Worm (Caenorhabditis elegans) whole organism, late embryonic: ENCODE measurements around the gene prkl-1.

ENCODE experiments used
- C08G9.2 ChIP-seq: sonication (generic microtip); optimal IDR thresholded peaks from 2 replicates; lab custom pipeline; 2016; ENCODE audit warnings: mild to moderate bottlenecking, missing genetic modification characterization, moderate library complexity, missing compliant biosample characterization
- C38D4.7 ChIP-seq: fragments of 200-800 bp; sonication (Bioruptor generic); optimal IDR thresholded peaks from 2 replicates; lab custom pipeline; 2018; ENCODE audit warnings: mild to moderate bottlenecking, missing genetic modification characterization, moderate library complexity, missing compliant biosample characterization
- F13H6.1 ChIP-seq: sonication (generic microtip); optimal IDR thresholded peaks from 2 replicates; lab custom pipeline; 2016; ENCODE audit warnings: missing genetic modification characterization, missing compliant biosample characterization
- Y22D7AL.16 ChIP-seq: sonication (generic microtip); optimal IDR thresholded peaks from 2 replicates; lab custom pipeline; 2016; ENCODE audit warnings: missing genetic modification characterization, missing compliant biosample characterization
- ahr-1 ChIP-seq: sonication (generic microtip); optimal IDR thresholded peaks from 2 replicates; lab custom pipeline; 2016; ENCODE audit warnings: missing genetic modification characterization, missing compliant biosample characterization
- ceh-14 ChIP-seq: sonication (generic microtip); optimal IDR thresholded peaks from 2 replicates; lab custom pipeline; 2016; ENCODE audit warnings: missing genotype, missing genetic modification characterization, missing compliant biosample characterization
- ceh-19 ChIP-seq: fragments of 200-800 bp; sonication (Bioruptor generic); optimal IDR thresholded peaks from 2 replicates; lab custom pipeline; 2018; ENCODE audit warnings: mild to moderate bottlenecking, missing genetic modification characterization, missing compliant biosample characterization
- ceh-22 ChIP-seq: sonication (generic microtip); optimal IDR thresholded peaks from 2 replicates; lab custom pipeline; 2017; ENCODE audit warnings: missing biosample characterization, missing genetic modification characterization
- ceh-24 ChIP-seq: sonication (generic microtip); optimal IDR thresholded peaks from 2 replicates; lab custom pipeline; 2016; ENCODE audit warnings: mild to moderate bottlenecking, missing genetic modification characterization, missing compliant biosample characterization
- ceh-30 ChIP-seq: fragments of 150-350 bp; optimal IDR thresholded peaks from 2 replicates; lab custom pipeline; 2014; ENCODE audit warnings: missing biosample characterization, missing genetic modification characterization
- ceh-34 ChIP-seq: sonication (generic microtip); optimal IDR thresholded peaks from 2 replicates; lab custom pipeline; 2016; ENCODE audit warnings: mild to moderate bottlenecking, missing genetic modification characterization, missing compliant biosample characterization
- ceh-45 ChIP-seq: fragments of 200-800 bp; sonication (Bioruptor generic); IDR thresholded peaks from 2 replicates; pipeline ENCODE4 v1.3.6; 2022; ENCODE audit warnings: missing genetic modification reagents, missing genetic modification characterization, missing compliant biosample characterization
- ceh-9 ChIP-seq: sonication (generic microtip); optimal IDR thresholded peaks from 2 replicates; lab custom pipeline; 2016; ENCODE audit warnings: mild to moderate bottlenecking, missing genetic modification characterization, inconsistent platforms, missing compliant biosample characterization
- che-1 ChIP-seq: sonication (generic microtip); optimal IDR thresholded peaks from 2 replicates; lab custom pipeline; 2016; ENCODE audit warnings: mild to moderate bottlenecking, missing genetic modification characterization, missing compliant biosample characterization
- dve-1 ChIP-seq: sonication (generic microtip); optimal IDR thresholded peaks from 2 replicates; lab custom pipeline; 2017; ENCODE audit warnings: antibody characterized with exemption, mild to moderate bottlenecking, missing genetic modification characterization, missing compliant biosample characterization
- elt-2 ChIP-seq: sonication (generic microtip); optimal IDR thresholded peaks from 2 replicates; lab custom pipeline; 2016; ENCODE audit warnings: missing genetic modification reagents, missing genetic modification characterization, missing compliant biosample characterization
- elt-4 ChIP-seq: sonication (generic microtip); optimal IDR thresholded peaks from 2 replicates; lab custom pipeline; 2016; ENCODE audit warnings: missing genetic modification characterization, missing compliant biosample characterization
- ets-4 ChIP-seq: sonication (generic microtip); optimal IDR thresholded peaks from 2 replicates; lab custom pipeline; 2016; ENCODE audit warnings: missing genetic modification characterization, missing compliant biosample characterization
- fkh-10 ChIP-seq: fragments of 150-350 bp; optimal IDR thresholded peaks from 2 replicates; lab custom pipeline; 2014; ENCODE audit warnings: missing biosample characterization, missing genetic modification reagents, missing genetic modification characterization
- fkh-6 ChIP-seq: sonication (generic microtip); optimal IDR thresholded peaks from 2 replicates; lab custom pipeline; 2016; ENCODE audit warnings: missing genetic modification characterization, missing compliant biosample characterization
- hlh-15 ChIP-seq: sonication (generic microtip); optimal IDR thresholded peaks from 2 replicates; lab custom pipeline; 2016; ENCODE audit warnings: missing genetic modification characterization, missing compliant biosample characterization
- hlh-30 ChIP-seq: sonication (generic microtip); optimal IDR thresholded peaks from 2 replicates; lab custom pipeline; 2017; ENCODE audit warnings: antibody characterized with exemption, missing genetic modification characterization, missing compliant biosample characterization; ENCODE audit not compliant: insufficient read depth
- hlh-8 ChIP-seq: sonication (generic microtip); optimal IDR thresholded peaks from 2 replicates; lab custom pipeline; 2016; ENCODE audit warnings: missing genotype, missing genetic modification characterization, missing compliant biosample characterization
- lim-6 ChIP-seq: sonication (generic microtip); optimal IDR thresholded peaks from 2 replicates; lab custom pipeline; 2016; ENCODE audit warnings: missing genetic modification characterization, missing compliant biosample characterization
- lin-11 ChIP-seq: fragments of 200-800 bp; sonication (Bioruptor generic); optimal IDR thresholded peaks from 2 replicates; lab custom pipeline; 2018; ENCODE audit warnings: mild to moderate bottlenecking, missing genetic modification characterization, missing compliant biosample characterization
- madf-2 ChIP-seq: sonication (generic microtip); optimal IDR thresholded peaks from 2 replicates; lab custom pipeline; 2017; ENCODE audit warnings: missing genetic modification characterization, missing compliant biosample characterization
- mec-3 ChIP-seq: sonication (generic microtip); optimal IDR thresholded peaks from 2 replicates; lab custom pipeline; 2016; ENCODE audit warnings: borderline replicate concordance, missing genetic modification characterization, missing compliant biosample characterization
- nhr-11 ChIP-seq: fragments of 150-350 bp; optimal IDR thresholded peaks from 2 replicates; lab custom pipeline; 2014; ENCODE audit warnings: missing biosample characterization, missing genetic modification characterization
- npax-4 ChIP-seq: sonication (generic microtip); optimal IDR thresholded peaks from 2 replicates; lab custom pipeline; 2016; ENCODE audit warnings: missing genetic modification characterization, missing compliant biosample characterization
- pat-9 ChIP-seq: fragments of 200-800 bp; sonication (Bioruptor generic); optimal IDR thresholded peaks from 2 replicates; lab custom pipeline; 2018; ENCODE audit warnings: mild to moderate bottlenecking, missing genetic modification characterization, moderate library complexity, missing compliant biosample characterization
- pax-1 ChIP-seq: fragments of 150-350 bp; optimal IDR thresholded peaks from 2 replicates; lab custom pipeline; 2014; ENCODE audit warnings: missing biosample characterization, missing genetic modification characterization
- pha-2 ChIP-seq: sonication (generic microtip); optimal IDR thresholded peaks from 2 replicates; lab custom pipeline; 2017; ENCODE audit warnings: mild to moderate bottlenecking, missing genetic modification characterization, missing compliant biosample characterization
- pha-4 ChIP-seq: fragments of 150-350 bp; optimal IDR thresholded peaks from 2 replicates; lab custom pipeline; 2018; ENCODE audit warnings: missing biosample characterization, missing genetic modification reagents, missing genetic modification characterization
- pqm-1 ChIP-seq: sonication (generic microtip); optimal IDR thresholded peaks from 2 replicates; lab custom pipeline; 2016; ENCODE audit warnings: missing genetic modification characterization, missing compliant biosample characterization
- pros-1 ChIP-seq: fragments of 150-350 bp; optimal IDR thresholded peaks from 2 replicates; lab custom pipeline; 2014; ENCODE audit warnings: missing biosample characterization, missing genetic modification reagents, missing genetic modification characterization
- sox-4 ChIP-seq: sonication (generic microtip); optimal IDR thresholded peaks from 2 replicates; lab custom pipeline; 2017; ENCODE audit warnings: mild to moderate bottlenecking, missing genetic modification characterization, inconsistent platforms, missing compliant biosample characterization
- syd-9 ChIP-seq: sonication (generic microtip); optimal IDR thresholded peaks from 2 replicates; lab custom pipeline; 2016; ENCODE audit warnings: mild to moderate bottlenecking, missing genetic modification characterization, moderate library complexity, missing compliant biosample characterization
- unc-55 ChIP-seq: sonication (generic microtip); optimal IDR thresholded peaks from 2 replicates; lab custom pipeline; 2017; ENCODE audit warnings: missing biosample characterization, missing genetic modification reagents, missing genetic modification characterization
- zip-5 ChIP-seq: sonication (generic microtip); optimal IDR thresholded peaks from 2 replicates; lab custom pipeline; 2016; ENCODE audit warnings: missing genetic modification characterization, missing compliant biosample characterization
- ztf-16 ChIP-seq: sonication (generic microtip); optimal IDR thresholded peaks from 2 replicates; lab custom pipeline; 2017; ENCODE audit warnings: missing genetic modification characterization, missing compliant biosample characterization

prkl-1 gene

DNA sequence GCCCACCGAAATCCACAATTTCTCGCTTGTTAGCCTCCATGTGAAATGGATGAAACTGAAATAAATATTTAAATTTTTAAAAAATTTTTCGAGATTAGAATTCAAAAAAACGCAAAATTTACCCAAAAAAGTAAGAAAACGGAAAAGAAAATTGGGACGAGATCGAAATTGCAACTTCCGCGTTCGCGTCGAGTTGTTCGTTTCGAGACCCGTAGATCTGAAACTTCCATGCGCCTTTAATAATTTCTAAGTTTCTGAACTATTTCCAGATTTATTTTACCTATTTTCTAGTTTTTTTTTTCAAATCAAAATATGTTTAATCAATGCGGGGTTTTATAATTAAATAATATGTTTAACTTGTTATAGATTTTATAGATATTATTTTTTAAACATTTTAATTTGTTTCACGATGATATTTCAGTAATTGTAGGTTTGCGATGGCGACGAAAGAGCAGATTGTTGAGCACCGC, 9.6 kb downstream of the prkl-1 start, which contains the start of the genes pgl-1 and him-3:
Gene pgl-1, minus strand, starts transcription at position 230 of the 470 bp plus-strand sequence.
Gene him-3, plus strand, starts transcription at position 420 of the 470 bp plus-strand sequence.
- no peak for TF ChIP-seq fkh-10 (GFP tag; lab: Kevin White, UChicago)
- TF ChIP-seq pqm-1 = no peak
- no peak for TF ChIP-seq lim-6
- TF ChIP-seq ceh-19 (GFP tag; lab: Kevin White, UChicago) = no peak
- no peak for TF ChIP-seq ahr-1 (tag; lab: Kevin White, UChicago)
- TF ChIP-seq che-1 (tag; lab: Kevin White, UChicago) = no peak
- TF ChIP-seq mec-3 (tag; lab: Kevin White, UChicago) = no peak
- no peak for TF ChIP-seq ceh-45 (GFP tag; lab: Robert Waterston, UW)
- TF ChIP-seq dve-1 = no peak
- TF ChIP-seq syd-9 = no peak
- TF ChIP-seq elt-2 (tag; lab: Kevin White, UChicago) = no peak
- TF ChIP-seq elt-4 (tag; lab: Kevin White, UChicago) = no peak
- TF ChIP-seq ceh-34 (tag; lab: Kevin White, UChicago) = no peak
- TF ChIP-seq ztf-16 (tag; lab: Kevin White, UChicago) = no peak
- TF ChIP-seq sox-4 (tag; lab: Kevin White, UChicago) = no peak

DNA sequence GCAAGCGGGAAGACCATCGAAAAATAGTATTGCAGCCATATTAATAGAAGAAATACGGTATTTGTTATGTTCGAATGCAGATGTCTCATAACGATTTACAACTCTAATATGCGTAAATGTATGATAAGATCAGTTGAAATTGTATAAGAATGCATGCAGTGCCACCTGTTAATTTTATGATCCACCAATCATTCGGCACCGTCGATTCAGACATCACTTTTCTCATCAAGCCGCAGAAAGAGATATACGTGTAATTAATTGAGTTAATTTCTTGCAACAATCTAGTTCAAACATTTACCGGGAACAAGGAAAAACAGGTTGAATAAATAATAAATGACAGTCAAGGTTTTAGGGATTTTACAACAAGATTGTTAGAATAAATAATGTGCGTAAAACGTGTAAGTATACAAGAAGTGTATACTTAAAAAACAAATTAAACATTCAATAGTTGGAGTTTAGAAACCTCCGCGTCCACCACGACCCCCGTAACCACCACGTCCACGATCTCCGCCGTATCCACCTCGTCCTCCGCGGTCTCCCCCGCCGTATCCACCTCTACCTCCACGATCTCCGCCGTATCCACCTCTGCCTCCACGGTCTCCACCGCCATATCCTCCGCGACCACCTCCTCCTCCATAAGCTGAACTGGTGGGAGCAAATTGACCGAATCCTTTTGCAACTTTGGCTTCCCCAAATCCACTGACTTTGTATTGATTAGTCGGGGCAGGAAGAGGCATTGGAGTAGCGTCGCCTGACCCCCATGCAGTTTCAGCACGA, 12.4 kb downstream of the prkl-1 start:
- TF ChIP-seq mec-3 (tag; lab: Kevin White, UChicago) (no peak), unc-55 (GFP tag; lab: Kevin White, UChicago) (no peak), ceh-30 (tag; lab: Kevin White, UChicago) (no peak), nhr-11 (tag; lab: Kevin White, UChicago) (no peak), ceh-22 (tag; lab: Kevin White, UChicago) (no peak), ceh-34 (tag; lab: Kevin White, UChicago) (no peak), lim-6 (no peak)
- TF ChIP-seq, all 69 proteins: peak for 0

- TF ChIP-seq unc-55 (GFP tag; lab: Kevin White, UChicago) (no peak), pha-4 (no peak), sox-4 (tag; lab: Kevin White, UChicago) (no peak), hlh-30 (no peak), pat-9 (no peak), Y22D7AL.16 (tag; lab: Kevin White, UChicago) (no peak), hlh-8 (tag; lab: Kevin White, UChicago) (no peak), ets-4 (tag; lab: Kevin White, UChicago) (no peak), fkh-6 (tag; lab: Kevin White, UChicago) (no peak), hlh-15 (tag; lab: Kevin White, UChicago) (no peak), pha-2 (tag; lab: Kevin White, UChicago) (no peak), pros-1 (tag; lab: Kevin White, UChicago) (no peak), pqm-1 (no peak), mec-3 (tag; lab: Kevin White, UChicago) (no peak), ceh-9 (tag; lab: Kevin White, UChicago) (no peak), ceh-24 (tag; lab: Kevin White, UChicago) (no peak)
These were observed 14.3 kb downstream of the prkl-1 start, which contains the start of gene nhr-249 for ce11 chrIV:6972427-6972826. TSS of gene nhr-249 (minus strand) at chrIV:6972527.

DNA sequence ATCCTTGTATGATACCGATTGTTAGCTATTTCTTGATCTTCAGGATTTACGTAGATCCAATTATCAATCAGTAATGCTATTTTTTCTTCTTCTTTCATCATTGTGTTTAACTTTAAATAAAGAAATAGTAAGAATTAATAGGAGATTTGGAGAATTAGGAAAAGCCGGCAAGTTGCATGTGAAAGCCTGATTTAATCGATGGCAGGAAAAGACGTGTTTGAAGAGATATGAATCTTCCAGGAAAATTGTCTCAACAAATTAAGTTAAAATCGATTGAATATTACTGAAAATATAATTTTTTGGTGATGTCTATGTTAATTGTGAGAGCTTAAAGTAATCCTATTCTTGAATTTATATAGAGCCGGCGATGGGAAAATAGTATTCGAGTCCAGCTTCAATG, 15.5 kb downstream of the prkl-1 start, which contains the start of gene ZK381.62:
Gene ZK381.62, minus strand, starts transcription at position 101 of the 400 bp plus-strand sequence.
- no peak for TF ChIP-seq npax-4 (tag; lab: Kevin White, UChicago)
- no peak for TF ChIP-seq fkh-6 (tag; lab: Kevin White, UChicago)
- no peak for TF ChIP-seq fkh-10 (GFP tag; lab: Kevin White, UChicago)
- no peak for TF ChIP-seq lin-11 (tag; lab: Kevin White, UChicago)
- TF ChIP-seq C08G9.2 (tag; lab: Kevin White, UChicago) = no peak
- TF ChIP-seq zip-5 (tag; lab: Kevin White, UChicago) = no peak
- TF ChIP-seq pax-1 (tag; lab: Kevin White, UChicago) = no peak
- TF ChIP-seq ceh-22 (tag; lab: Kevin White, UChicago) = no peak
- TF ChIP-seq ceh-9 (tag; lab: Kevin White, UChicago) = no peak
- no peak for TF ChIP-seq ztf-16 (tag; lab: Kevin White, UChicago)
- TF ChIP-seq C38D4.7 = no peak
- no peak for TF ChIP-seq F13H6.1 (tag; lab: Kevin White, UChicago)
- TF ChIP-seq madf-2 = no peak
- no peak for TF ChIP-seq ceh-14
- no peak for TF ChIP-seq ahr-1 (tag; lab: Kevin White, UChicago)
